Worm (Caenorhabditis elegans): ENCODE results near the gene K09E9.3.

Gene K09E9.3

DNA sequence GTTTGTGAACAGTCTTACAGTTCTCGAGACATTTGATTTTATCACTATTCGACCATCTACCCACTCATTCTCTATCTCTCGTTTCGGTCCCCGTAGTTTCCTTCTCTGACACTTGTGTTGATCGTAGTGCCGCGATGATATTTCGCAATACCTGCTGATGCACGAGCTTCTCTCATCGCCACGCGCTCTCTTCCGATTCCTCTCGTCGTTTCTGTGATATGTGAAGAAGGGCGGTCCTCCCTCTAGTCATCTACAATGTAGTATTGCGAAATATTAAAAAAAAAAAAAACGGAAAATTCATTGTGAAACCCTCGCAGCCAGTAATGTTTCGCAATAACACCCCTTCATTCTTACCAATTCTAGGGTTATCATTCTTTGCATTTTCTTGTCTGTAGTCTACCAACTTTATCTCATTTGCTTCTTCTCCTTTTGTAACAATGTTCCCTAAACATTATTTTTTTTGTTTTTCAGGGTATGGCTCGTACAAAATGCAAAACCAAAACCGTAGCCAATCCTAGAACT, 6.0 kb downstream of the K09E9.3 start, which contains the start of gene nipi-3 (continued):
- TF ChIP-seq Y79H2A.3 (GFP tag; conservative IDR thresholded peaks at IDR 0.05) (no peak), attf-3 (GFP tag; conservative IDR thresholded peaks at IDR 0.05) (peak; percentile 31; the same call in 1 of the 2 replicates), cebp-1 (GFP tag; IDR thresholded peaks at IDR 0.05) (peak; percentile 100), cebp-1 (tag; optimal IDR thresholded peaks at IDR 0.05) (peak; percentile 100), mxl-1 (tag; optimal IDR thresholded peaks at IDR 0.05) (no peak), athp-1 (tag; optimal IDR thresholded peaks at IDR 0.05) (no peak), Y95B8A.8 (GFP tag; IDR thresholded peaks at IDR 0.05) (peak; percentile 77; the same call in 1 of the 2 replicates), let-526 (GFP tag; IDR thresholded peaks at IDR 0.05) (peak; percentile 88), ceh-58 (GFP tag; IDR thresholded peaks at IDR 0.05) (no peak), Y53F4B.3 (GFP tag; IDR thresholded peaks at IDR 0.05) (no peak), egrh-3 (GFP tag; IDR thresholded peaks at IDR 0.05) (peak; percentile 68), hmg-1.2 (GFP tag; IDR thresholded peaks at IDR 0.05) (peak; percentile 65), tlf-1 (GFP tag; optimal IDR thresholded peaks at IDR 0.05) (peak; percentile 70), K11D2.4 (GFP tag; IDR thresholded peaks at IDR 0.05) (peak; percentile 95), zfh-2 (GFP tag; conservative IDR thresholded peaks at IDR 0.05) (peak; percentile 94), ztf-6 (GFP tag; IDR thresholded peaks at IDR 0.05) (no peak), lin-40 (tag; optimal IDR thresholded peaks at IDR 0.05) (peak; percentile 94), madf-6 (GFP tag; IDR thresholded peaks at IDR 0.05) (no peak), atf-7 (tag; optimal IDR thresholded peaks at IDR 0.05) (peak; percentile 92), akir-1 (GFP tag; optimal IDR thresholded peaks at IDR 0.05) (no peak), chd-7 (tag; optimal IDR thresholded peaks at IDR 0.05) (peak; percentile 83), madf-10 (tag; optimal IDR thresholded peaks at IDR 0.05) (peak; percentile 90), somi-1 (GFP tag; optimal IDR thresholded peaks at IDR 0.05) (peak; percentile 86), Y56A3A.18 (GFP tag; IDR thresholded peaks at IDR 0.05) (peak; percentile 69; the same call in 1 of the 2 replicates), sea-2 (GFP tag; IDR thresholded peaks at IDR 0.05) (no peak), let-607 (tag; optimal IDR thresholded peaks at IDR 0.05) (peak; percentile 73 to 91), lin-54 (GFP tag; optimal IDR thresholded peaks at IDR 0.05) (peak; percentile 53), F37B4.10 (GFP tag; IDR thresholded peaks at IDR 0.05) (no peak), sptf-2 (GFP tag; optimal IDR thresholded peaks at IDR 0.05) (no peak), hsf-1 (GFP tag; IDR thresholded peaks at IDR 0.05) (peak; percentile 77), hrde-1 (tag; optimal IDR thresholded peaks at IDR 0.05; ENCODE audit: borderline replicate concordance) (no peak), pbrm-1 (GFP tag; IDR thresholded peaks at IDR 0.05) (peak; percentile 90), F33H1.4 (GFP tag; IDR thresholded peaks at IDR 0.05) (no peak), nfya-2 (GFP tag; IDR thresholded peaks at IDR 0.05) (no peak), nhr-27 (tag; optimal IDR thresholded peaks at IDR 0.05) (no peak), F55B11.4 (tag; optimal IDR thresholded peaks at IDR 0.05; ENCODE audit: borderline replicate concordance, insufficient read depth) (no peak), attf-6 (GFP tag; IDR thresholded peaks at IDR 0.05) (no peak), hlh-26 (GFP tag; conservative IDR thresholded peaks at IDR 0.05) (no peak), ama-1 (optimal IDR thresholded peaks at IDR 0.05) (no peak), ama-1 (GFP tag; optimal IDR thresholded peaks at IDR 0.05) (no peak), tbp1 (GFP tag; optimal IDR thresholded peaks at IDR 0.05) (peak; percentile 63), F57A8.1 (GFP tag; optimal IDR thresholded peaks at IDR 0.05) (no peak), gei-17 (GFP tag; optimal IDR thresholded peaks at IDR 0.05) (peak; percentile 75), T26A5.8 (tag; optimal IDR thresholded peaks at IDR 0.05) (no peak), ztf-28 (GFP tag; IDR thresholded peaks at IDR 0.05) (no peak), ztf-26 (tag; optimal IDR thresholded peaks at IDR 0.05) (peak; percentile 92), ets-4 (GFP tag; optimal IDR thresholded peaks at IDR 0.05) (peak; percentile 56)
